Worm (Caenorhabditis elegans): ENCODE results near the gene C49F8.1.
A peak's percentile ranks its signal among the peaks of the same experiment; 100 is the strongest.

Gene C49F8.1

ce11 chrX:13359800-13360199 is 5.0 kb downstream of the C49F8.1 start (continued):
- no peak for TF ChIP-seq ztf-7 (tag; optimal IDR thresholded peaks at IDR 0.05)
- no peak for TF ChIP-seq zfp-2 (tag; optimal IDR thresholded peaks at IDR 0.05)
- no peak for TF ChIP-seq nhr-111 (GFP tag; optimal IDR thresholded peaks at IDR 0.05)
- no peak for TF ChIP-seq set-16 (GFP tag; IDR thresholded peaks at IDR 0.05)
- no peak for TF ChIP-seq ceh-20 (GFP tag; IDR thresholded peaks at IDR 0.05)
- no peak for TF ChIP-seq egl-43 (GFP tag; IDR thresholded peaks at IDR 0.05)
- TF ChIP-seq unc-130 (GFP tag; optimal IDR thresholded peaks at IDR 0.05): no peak
- TF ChIP-seq dmd-8 (GFP tag; IDR thresholded peaks at IDR 0.05): no peak
- TF ChIP-seq aly-2 (tag; optimal IDR thresholded peaks at IDR 0.05): no peak
- peak; percentile 68 for TF ChIP-seq nhr-48 (tag; optimal IDR thresholded peaks at IDR 0.05)
- no peak for TF ChIP-seq D1046.2 (GFP tag; IDR thresholded peaks at IDR 0.05)
- TF ChIP-seq tag-97 (GFP tag; IDR thresholded peaks at IDR 0.05): no peak
- TF ChIP-seq mdt-29 (GFP tag; IDR thresholded peaks at IDR 0.05): peak; percentile 50; the same call in 1 of the 2 replicates
- no peak for TF ChIP-seq lin-13 (GFP tag; optimal IDR thresholded peaks at IDR 0.05)
- TF ChIP-seq nhr-6 (tag; optimal IDR thresholded peaks at IDR 0.05): no peak
- no peak for TF ChIP-seq lir-3 (tag; optimal IDR thresholded peaks at IDR 0.05)
- no peak for TF ChIP-seq nhr-10 (tag; optimal IDR thresholded peaks at IDR 0.05)
- peak; percentile 84 for TF ChIP-seq dmd-6 (GFP tag; IDR thresholded peaks at IDR 0.05)
- TF ChIP-seq dpl-1 (GFP tag; optimal IDR thresholded peaks at IDR 0.05): no peak
- peak; percentile 99 for TF ChIP-seq aha-1 (tag)
- no peak for TF ChIP-seq R02D3.7 (tag; optimal IDR thresholded peaks at IDR 0.05)
- no peak for TF ChIP-seq pha-4 (GFP tag; IDR thresholded peaks at IDR 0.05)
- TF ChIP-seq pha-4 (tag; optimal IDR thresholded peaks at IDR 0.05): no peak
- no peak for TF ChIP-seq vab-7 (GFP tag; IDR thresholded peaks at IDR 0.05)
- TF ChIP-seq Y105C5A.15 (GFP tag; IDR thresholded peaks at IDR 0.05): no peak
- TF ChIP-seq lin-39 (tag; optimal IDR thresholded peaks at IDR 0.05): no peak
- no peak for TF ChIP-seq sdz-12 (GFP tag; optimal IDR thresholded peaks at IDR 0.05)
- no peak for TF ChIP-seq F44E2.7 (GFP tag; IDR thresholded peaks at IDR 0.05)
- TF ChIP-seq nhr-102 (tag; optimal IDR thresholded peaks at IDR 0.05): no peak
- no peak for TF ChIP-seq T20F7.1 (GFP tag; optimal IDR thresholded peaks at IDR 0.05)
- TF ChIP-seq lim-7 (GFP tag; IDR thresholded peaks at IDR 0.05): no peak
- no peak for TF ChIP-seq T26A8.4 (GFP tag; IDR thresholded peaks at IDR 0.05)
- no peak for TF ChIP-seq Y48G9A.11 (GFP tag; IDR thresholded peaks at IDR 0.05)
- no peak for TF ChIP-seq rbr-2 (tag; optimal IDR thresholded peaks at IDR 0.05)
- TF ChIP-seq mdl-1 (tag; optimal IDR thresholded peaks at IDR 0.05): peak in 1 of 2 experiments; percentile 23
- no peak for TF ChIP-seq daf-12 (tag; optimal IDR thresholded peaks at IDR 0.05)
- TF ChIP-seq ztf-11 (tag; optimal IDR thresholded peaks at IDR 0.05): no peak
- no peak for TF ChIP-seq ctbp-1 (GFP tag; IDR thresholded peaks at IDR 0.05)
- TF ChIP-seq spr-1 (tag; optimal IDR thresholded peaks at IDR 0.05): no peak
- no peak for TF ChIP-seq zip-2 (tag; optimal IDR thresholded peaks at IDR 0.05)
- no peak for TF ChIP-seq ceh-62 (tag; optimal IDR thresholded peaks at IDR 0.05)
- TF ChIP-seq snpc-4 (tag; optimal IDR thresholded peaks at IDR 0.05): no peak
- TF ChIP-seq ZK546.5 (tag; optimal IDR thresholded peaks at IDR 0.05): no peak
- no peak for TF ChIP-seq Y75B8A.6 (GFP tag; IDR thresholded peaks at IDR 0.05)
- TF ChIP-seq unc-62 (GFP tag; optimal IDR thresholded peaks at IDR 0.05 in 1 of 2): no peak
- no peak for TF ChIP-seq unc-62 (tag; optimal IDR thresholded peaks at IDR 0.05)
- TF ChIP-seq lin-29 (GFP tag; IDR thresholded peaks at IDR 0.05): no peak
- TF ChIP-seq lin-15B (tag; optimal IDR thresholded peaks at IDR 0.05): no peak
- TF ChIP-seq ZK337.2 (GFP tag; IDR thresholded peaks at IDR 0.05): no peak
- TF ChIP-seq daf-16 (GFP tag; optimal IDR thresholded peaks at IDR 0.05): no peak
- peak; percentile 72 for TF ChIP-seq daf-16 (tag; optimal IDR thresholded peaks at IDR 0.05)
- TF ChIP-seq nhr-25 (tag; optimal IDR thresholded peaks at IDR 0.05; ENCODE audit: borderline replicate concordance, insufficient read depth): no peak
- no peak for TF ChIP-seq php-3 (GFP tag; IDR thresholded peaks at IDR 0.05)
- no peak for TF ChIP-seq pqm-1 (tag; optimal IDR thresholded peaks at IDR 0.05)
- no peak for TF ChIP-seq egl-27 (tag; optimal IDR thresholded peaks at IDR 0.05)

Data from whole organism, L4 larva.